Fruit fly (Drosophila melanogaster) whole organism, embryonic: ENCODE data around the gene CG12814.

Experiments
- Adf1 ChIP-seq: fragments of 200-800 bp; sonication (Bioruptor generic); IDR thresholded peaks from 2 replicates; pipeline ENCODE4 v1.3.6; 2022; ENCODE audit warnings: missing biosample characterization, missing genetic modification characterization
- CG10147 ChIP-seq: fragments of 200-800 bp; sonication (Bioruptor generic); optimal IDR thresholded peaks from 2 replicates; lab custom pipeline; 2019; ENCODE audit warnings: missing biosample characterization, mild to moderate bottlenecking, missing genetic modification characterization, moderate library complexity
- CG11695 ChIP-seq: fragments of 200-800 bp; sonication (Bioruptor generic); IDR thresholded peaks from 3 replicates; pipeline ENCODE4 v1.3.6; 2022; ENCODE audit warnings: missing biosample characterization, missing genetic modification characterization
- CG12219 ChIP-seq: fragments of 200-800 bp; sonication (Bioruptor generic); optimal IDR thresholded peaks from 3 replicates; lab custom pipeline; 2018; ENCODE audit warnings: missing biosample characterization, mild to moderate bottlenecking, missing genetic modification characterization
- CG13624 ChIP-seq: fragments of 200-800 bp; sonication (Bioruptor generic); optimal IDR thresholded peaks from 2 replicates; lab custom pipeline; 2016; ENCODE audit warnings: missing biosample characterization, missing genetic modification characterization
- CG15011 ChIP-seq: fragments of 200-800 bp; sonication (Bioruptor generic); optimal IDR thresholded peaks from 3 replicates; lab custom pipeline; 2018; ENCODE audit warnings: missing biosample characterization, mild to moderate bottlenecking, missing genetic modification characterization
- CG15601 ChIP-seq: fragments of 200-800 bp; sonication (Bioruptor generic); optimal IDR thresholded peaks from 3 replicates; lab custom pipeline; 2019; ENCODE audit warnings: missing biosample characterization, mild to moderate bottlenecking, missing genetic modification characterization, moderate library complexity
- CG17186 ChIP-seq: fragments of 200-800 bp; sonication (Bioruptor generic); optimal IDR thresholded peaks from 3 replicates; lab custom pipeline; 2017; ENCODE audit warnings: missing biosample characterization, missing genetic modification reagents, missing genetic modification characterization
- CG18764 ChIP-seq: fragments of 200-800 bp; sonication (Bioruptor generic); optimal IDR thresholded peaks from 3 replicates; lab custom pipeline; 2016; ENCODE audit warnings: missing biosample characterization, missing genetic modification characterization
- CG2199 ChIP-seq: fragments of 200-800 bp; sonication (Bioruptor generic); IDR thresholded peaks from 3 replicates; pipeline ENCODE4 v1.3.6; 2022; ENCODE audit warnings: missing biosample characterization, missing genetic modification characterization
- CG31224 ChIP-seq: fragments of 200-800 bp; sonication (Bioruptor generic); IDR thresholded peaks from 2 replicates; pipeline ENCODE4 v1.3.6; 2022; ENCODE audit warnings: missing biosample characterization, missing genetic modification characterization
- CG4282 ChIP-seq: fragments of 200-800 bp; sonication (Bioruptor generic); optimal IDR thresholded peaks from 2 replicates; lab custom pipeline; 2016; ENCODE audit warnings: missing biosample characterization, missing genetic modification characterization
- CG5180 ChIP-seq: fragments of 200-800 bp; sonication (Bioruptor generic); optimal IDR thresholded peaks from 3 replicates; lab custom pipeline; 2017; ENCODE audit warnings: missing biosample characterization, missing genetic modification characterization, mild to moderate bottlenecking, moderate library complexity, missing genetic modification reagents
- CG5245 ChIP-seq: fragments of 200-800 bp; sonication (Bioruptor generic); optimal IDR thresholded peaks from 3 replicates; lab custom pipeline; 2016; ENCODE audit warnings: missing biosample characterization, missing genetic modification characterization
- CG7271 ChIP-seq: fragments of 200-800 bp; sonication (Bioruptor generic); optimal IDR thresholded peaks from 2 replicates; lab custom pipeline; 2018; ENCODE audit warnings: missing biosample characterization, mild to moderate bottlenecking, missing genetic modification characterization, moderate library complexity
- CG8281 ChIP-seq: fragments of 200-800 bp; sonication (Bioruptor generic); optimal IDR thresholded peaks from 2 replicates; lab custom pipeline; 2018; ENCODE audit warnings: missing biosample characterization, mild to moderate bottlenecking, missing genetic modification characterization, moderate library complexity
- CG9727 ChIP-seq: fragments of 200-800 bp; sonication (Bioruptor generic); optimal IDR thresholded peaks from 3 replicates; lab custom pipeline; 2017; ENCODE audit warnings: missing biosample characterization, mild to moderate bottlenecking, missing genetic modification characterization
- Chrac-16 ChIP-seq: fragments of 200-800 bp; sonication (Bioruptor generic); optimal IDR thresholded peaks from 3 replicates; lab custom pipeline; 2016; ENCODE audit warnings: missing biosample characterization, missing genetic modification characterization
- Deaf1 ChIP-seq: fragments of 200-800 bp; optimal IDR thresholded peaks from 3 replicates; lab custom pipeline; 2019; ENCODE audit warnings: missing biosample characterization, mild to moderate bottlenecking, missing genetic modification characterization, moderate library complexity
- Hmx ChIP-seq: fragments of 200-800 bp; sonication (Bioruptor generic); optimal IDR thresholded peaks from 2 replicates; lab custom pipeline; 2016; ENCODE audit warnings: missing biosample characterization, missing genetic modification characterization
- Lpt ChIP-seq: fragments of >200 bp; optimal IDR thresholded peaks from 2 replicates; lab custom pipeline; 2018; ENCODE audit warnings: missing biosample characterization, missing genetic modification characterization
- MBD-R2 ChIP-seq: fragments of 200-800 bp; sonication (Bioruptor generic); IDR thresholded peaks from 2 replicates; pipeline ENCODE4 v1.3.6; 2022; ENCODE audit warnings: missing biosample characterization, missing genetic modification characterization
- Mad ChIP-seq: fragments of 200-800 bp; sonication (Bioruptor generic); optimal IDR thresholded peaks from 2 replicates; lab custom pipeline; 2016; ENCODE audit warnings: missing biosample characterization, missing genetic modification characterization
- NC2β ChIP-seq: fragments of 200-800 bp; sonication (Bioruptor generic); optimal IDR thresholded peaks from 2 replicates; lab custom pipeline; 2016; ENCODE audit warnings: missing biosample characterization, missing genetic modification characterization
- Opbp ChIP-seq: fragments of 200-800 bp; sonication (Bioruptor generic); IDR thresholded peaks from 3 replicates; pipeline ENCODE4 v1.3.6; 2022; ENCODE audit warnings: missing biosample characterization, missing genetic modification characterization; ENCODE audit not compliant: partially characterized antibody
- Side ChIP-seq: fragments of 200-800 bp; sonication (Bioruptor generic); optimal IDR thresholded peaks from 2 replicates; lab custom pipeline; 2016; ENCODE audit warnings: missing biosample characterization, missing genetic modification characterization
- Sox100B ChIP-seq: fragments of 200-800 bp; sonication (Bioruptor generic); optimal IDR thresholded peaks from 3 replicates; lab custom pipeline; 2018; ENCODE audit warnings: missing biosample characterization, mild to moderate bottlenecking, missing genetic modification characterization
- TFAM ChIP-seq: fragments of 200-800 bp; sonication (Bioruptor generic); optimal IDR thresholded peaks from 2 replicates; lab custom pipeline; 2017; ENCODE audit warnings: missing biosample characterization, missing genetic modification characterization, inconsistent platforms
- ap ChIP-seq: fragments of 200-800 bp; sonication (Bioruptor generic); IDR thresholded peaks from 2 replicates; pipeline ENCODE4 v1.3.6; 2022; ENCODE audit warnings: missing biosample characterization, missing genetic modification characterization
- ara ChIP-seq: fragments of 200-800 bp; sonication (Bioruptor generic); IDR thresholded peaks from 2 replicates; pipeline ENCODE4 v1.3.6; 2022; ENCODE audit warnings: missing biosample characterization, missing genetic modification characterization
- ase ChIP-seq: fragments of 200-800 bp; sonication (Bioruptor generic); IDR thresholded peaks from 3 replicates; pipeline ENCODE4 v1.3.6; 2022; ENCODE audit warnings: missing biosample characterization, missing genetic modification characterization
- bab2 ChIP-seq: fragments of 200-800 bp; sonication (Bioruptor generic); optimal IDR thresholded peaks from 2 replicates; lab custom pipeline; 2016; ENCODE audit warnings: missing biosample characterization, missing genetic modification characterization
- chn ChIP-seq: fragments of 200-800 bp; sonication (Bioruptor generic); optimal IDR thresholded peaks from 2 replicates; lab custom pipeline; 2016; ENCODE audit warnings: missing biosample characterization, missing genetic modification characterization
- cwo ChIP-seq: fragments of 200-800 bp; sonication (Bioruptor generic); optimal IDR thresholded peaks from 3 replicates; lab custom pipeline; 2017; ENCODE audit warnings: missing biosample characterization, missing genetic modification characterization, mild to moderate bottlenecking, moderate library complexity, missing genetic modification reagents
- dan ChIP-seq: fragments of 200-800 bp; sonication (Bioruptor generic); IDR thresholded peaks from 2 replicates; pipeline ENCODE4 v1.3.6; 2022; ENCODE audit warnings: missing biosample characterization, missing genetic modification characterization
- fd3F ChIP-seq: fragments of 200-800 bp; sonication (Bioruptor generic); optimal IDR thresholded peaks from 2 replicates; lab custom pipeline; 2018; ENCODE audit warnings: missing biosample characterization, mild to moderate bottlenecking, missing genetic modification characterization, moderate library complexity
- gsb ChIP-seq: fragments of 200-800 bp; sonication (Bioruptor generic); IDR thresholded peaks from 2 replicates; pipeline ENCODE4 v1.3.6; 2022; ENCODE audit warnings: missing biosample characterization, missing genetic modification characterization
- her ChIP-seq: fragments of 200-800 bp; sonication (Bioruptor generic); optimal IDR thresholded peaks from 2 replicates; lab custom pipeline; 2016; ENCODE audit warnings: missing biosample characterization, missing genetic modification characterization
- kah ChIP-seq: fragments of 200-800 bp; sonication (Bioruptor generic); optimal IDR thresholded peaks from 2 replicates; lab custom pipeline; 2018; ENCODE audit warnings: missing biosample characterization, mild to moderate bottlenecking, missing genetic modification characterization
- knrl ChIP-seq: fragments of 200-800 bp; sonication (Bioruptor generic); IDR thresholded peaks from 3 replicates; pipeline ENCODE4 v1.3.6; 2022; ENCODE audit warnings: missing biosample characterization, missing genetic modification characterization; ENCODE audit not compliant: partially characterized antibody
- nmo ChIP-seq: fragments of 200-800 bp; sonication (Bioruptor generic); optimal IDR thresholded peaks from 2 replicates; lab custom pipeline; 2018; ENCODE audit warnings: missing biosample characterization, mild to moderate bottlenecking, missing genetic modification characterization, moderate library complexity
- oc ChIP-seq: fragments of 200-800 bp; sonication (Bioruptor generic); optimal IDR thresholded peaks from 2 replicates; lab custom pipeline; 2018; ENCODE audit warnings: missing biosample characterization, mild to moderate bottlenecking, missing genetic modification characterization, moderate library complexity
- pb ChIP-seq: fragments of 200-800 bp; sonication (Bioruptor generic); optimal IDR thresholded peaks from 3 replicates; lab custom pipeline; 2016; ENCODE audit warnings: missing biosample characterization, missing genetic modification characterization
- ranshi ChIP-seq: fragments of 200-800 bp; sonication (Bioruptor generic); IDR thresholded peaks from 2 replicates; pipeline ENCODE4 v1.3.6; 2022; ENCODE audit warnings: missing biosample characterization, missing genetic modification characterization
- shn ChIP-seq: fragments of 200-800 bp; sonication (Bioruptor generic); optimal IDR thresholded peaks from 3 replicates; lab custom pipeline; 2016; ENCODE audit warnings: missing biosample characterization, missing genetic modification characterization
- sima ChIP-seq: fragments of 200-800 bp; sonication (Bioruptor generic); optimal IDR thresholded peaks from 2 replicates; lab custom pipeline; 2016; ENCODE audit warnings: missing biosample characterization, missing genetic modification characterization
- ttk ChIP-seq: fragments of 200-800 bp; sonication (Bioruptor generic); IDR thresholded peaks from 2 replicates; pipeline ENCODE4 v2.1.2; 2022; ENCODE audit warnings: missing biosample characterization, missing genetic modification characterization
- zen ChIP-seq: fragments of 200-800 bp; sonication (Bioruptor generic); optimal IDR thresholded peaks from 3 replicates; lab custom pipeline; 2018; ENCODE audit warnings: missing biosample characterization, mild to moderate bottlenecking, missing genetic modification characterization, moderate library complexity
- zfh1 ChIP-seq: fragments of 200-800 bp; sonication (Bioruptor generic); IDR thresholded peaks from 3 replicates; pipeline ENCODE4 v1.3.6; 2022; ENCODE audit warnings: missing biosample characterization, missing genetic modification characterization

The CG12814 gene

dm6 chr3R:10139649-10140598 is 49.5 kb downstream of the CG12814 start, which contains the start of gene tws (continued):
- TF ChIP-seq TFAM (GFP tag; lab: Kevin White, UChicago), result no peak
- peak; percentile 62 for TF ChIP-seq CG12219 (GFP tag; lab: Kevin White, UChicago)
- TF ChIP-seq CG2199 (GFP tag; lab: Robert Waterston, UW), result peak; percentile 59; the same call in 1 of the 3 replicates
- no peak for TF ChIP-seq zen (tag; lab: Kevin White, UChicago)
- TF ChIP-seq Opbp (GFP tag; lab: Robert Waterston, UW), result 0 out of 3 replicates have a peak, but pooled peaks have one; percentile 31
- peak; percentile 14 for TF ChIP-seq CG15011 (GFP tag; lab: Kevin White, UChicago)
- no peak for TF ChIP-seq Lpt (GFP tag; lab: Kevin White, UChicago)
- TF ChIP-seq CG17186 (GFP tag; lab: Kevin White, UChicago), result no peak
- TF ChIP-seq sima (GFP tag; lab: Kevin White, UChicago), result no peak
- TF ChIP-seq MBD-R2, result peak; percentile 22; the same call in 1 of the 2 replicates
- peak; percentile 7; the same call in 1 of the 2 replicates for TF ChIP-seq Adf1
- no peak for TF ChIP-seq CG4282 (GFP tag; lab: Kevin White, UChicago)
- peak; percentile 45; the same call in 1 of the 2 replicates for TF ChIP-seq ranshi
- peak; percentile 3 for TF ChIP-seq oc (tag; lab: Kevin White, UChicago)
- no peak for TF ChIP-seq ase (GFP tag; lab: Robert Waterston, UW)
- TF ChIP-seq zfh1, result peak; percentile 38; the same call in 2 of the 3 replicates
- peak; percentile 16 for TF ChIP-seq NC2β (GFP tag; lab: Kevin White, UChicago)
- TF ChIP-seq ara (GFP tag; lab: Robert Waterston, UW), result peak; percentile 42; the same call in 1 of the 2 replicates
- peak; percentile 24 for TF ChIP-seq Deaf1 (tag; lab: Kevin White, UChicago)
- no peak for TF ChIP-seq knrl
- peak; percentile 74 for TF ChIP-seq her (GFP tag; lab: Kevin White, UChicago)
- TF ChIP-seq CG15601 (tag; lab: Kevin White, UChicago), result peak; percentile 10
- peak; percentile 55 for TF ChIP-seq Sox100B (GFP tag; lab: Kevin White, UChicago)
- peak; percentile 3 for TF ChIP-seq shn
- no peak for TF ChIP-seq Chrac-16
- TF ChIP-seq fd3F, result peak; percentile 55
- no peak for TF ChIP-seq CG7271
- peak; percentile 54 for TF ChIP-seq CG9727
- no peak for TF ChIP-seq kah (GFP tag; lab: Kevin White, UChicago)
- TF ChIP-seq bab2 (GFP tag; lab: Kevin White, UChicago), result peak; percentile 57
- no peak for TF ChIP-seq Side (GFP tag; lab: Kevin White, UChicago)
- no peak for TF ChIP-seq Hmx (GFP tag; lab: Kevin White, UChicago)
- peak; percentile 61 for TF ChIP-seq CG10147 (GFP tag; lab: Kevin White, UChicago)
- TF ChIP-seq CG8281, result peak; percentile 29
- peak; percentile 41 for TF ChIP-seq CG13624
- TF ChIP-seq chn (GFP tag; lab: Kevin White, UChicago), result no peak
- peak; percentile 16 for TF ChIP-seq Mad (GFP tag; lab: Kevin White, UChicago)
- no peak for TF ChIP-seq CG18764 (GFP tag; lab: Kevin White, UChicago)
- peak; percentile 44 for TF ChIP-seq cwo (GFP tag; lab: Kevin White, UChicago)
- TF ChIP-seq ap (GFP tag; lab: Robert Waterston, UW), result no peak
- peak; percentile 30; the same call in 1 of the 2 replicates for TF ChIP-seq CG31224 (GFP tag; lab: Robert Waterston, UW)
- no peak for TF ChIP-seq CG5180 (GFP tag; lab: Kevin White, UChicago)
- no peak for TF ChIP-seq dan (GFP tag; lab: Robert Waterston, UW)
- peak; percentile 50 for TF ChIP-seq pb (GFP tag; lab: Kevin White, UChicago)
- no peak for TF ChIP-seq ttk (GFP tag; lab: Robert Waterston, UW)
- no peak for TF ChIP-seq CG5245 (GFP tag; lab: Kevin White, UChicago)
- TF ChIP-seq gsb (GFP tag; lab: Robert Waterston, UW), result no peak
- peak; percentile 23 for TF ChIP-seq nmo
- peak; percentile 80 for TF ChIP-seq CG11695 (GFP tag; lab: Robert Waterston, UW)
